Fruit fly (Drosophila melanogaster): ENCODE results near the gene CG32269.

DNA sequence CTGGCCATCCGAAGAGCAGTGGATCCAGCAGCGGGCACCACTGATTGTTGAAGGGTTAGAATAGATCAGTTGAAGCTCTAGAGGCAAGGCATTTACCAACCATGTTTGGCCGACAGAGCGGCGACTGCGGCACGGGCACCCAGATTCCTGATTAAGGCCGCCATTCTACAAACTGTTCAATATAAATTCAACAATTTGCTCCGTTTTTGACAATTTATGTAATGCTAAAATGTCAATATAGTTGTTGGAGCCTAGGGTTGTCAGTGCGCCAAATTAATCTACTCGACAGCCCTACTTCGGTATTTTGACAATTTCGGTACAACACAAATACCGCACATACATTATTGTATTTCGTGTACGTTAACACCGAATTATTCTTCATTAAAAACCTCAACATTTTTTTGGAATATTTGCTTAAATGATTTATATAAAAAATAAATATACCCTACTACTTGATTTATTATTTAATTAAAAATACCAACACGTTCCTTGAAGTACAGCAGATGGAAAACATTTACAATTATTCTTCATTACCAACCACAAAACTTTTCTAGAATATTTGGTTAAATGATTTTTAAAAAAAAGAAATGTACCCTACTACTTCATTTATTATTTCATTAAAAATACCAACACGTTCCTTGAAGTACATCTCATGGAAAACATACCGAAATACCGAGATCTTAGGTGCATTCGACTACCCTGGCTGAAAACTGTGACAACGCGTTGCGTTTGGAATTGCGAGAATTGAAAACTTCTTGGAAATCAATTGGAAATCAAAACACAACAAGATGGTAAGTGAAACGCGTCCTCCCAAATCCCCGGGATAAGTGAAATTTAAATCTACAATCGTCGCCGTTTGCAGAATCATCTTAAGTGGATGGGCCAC is 49.2 kb downstream of the CG32269 start, which contains the start of the genes ND-30 and CG15812:
- TF ChIP-seq Abd-B (GFP tag; optimal IDR thresholded peaks at IDR 0.05), result no peak
- TF ChIP-seq Dfd (GFP tag; optimal IDR thresholded peaks at IDR 0.05), result no peak
- TF ChIP-seq tai (GFP tag; optimal IDR thresholded peaks at IDR 0.05), result no peak
- no peak for TF ChIP-seq Hnf4 (GFP tag; optimal IDR thresholded peaks at IDR 0.05)
- peak; percentile 22 for TF ChIP-seq psq (GFP tag; optimal IDR thresholded peaks at IDR 0.05)
- no peak for TF ChIP-seq N (GFP tag; optimal IDR thresholded peaks at IDR 0.05)
- TF ChIP-seq pan (optimal IDR thresholded peaks at IDR 0.05), result no peak
- TF ChIP-seq sage (GFP tag; optimal IDR thresholded peaks at IDR 0.05), result no peak
- no peak for TF ChIP-seq Hr78 (GFP tag; optimal IDR thresholded peaks at IDR 0.05)
- TF ChIP-seq lola (GFP tag; optimal IDR thresholded peaks at IDR 0.05), result no peak
- no peak for TF ChIP-seq jim (GFP tag; optimal IDR thresholded peaks at IDR 0.05)
- no peak for TF ChIP-seq Jra (GFP tag; optimal IDR thresholded peaks at IDR 0.05)
